Worm (Caenorhabditis elegans): Measurements from ENCODE around the gene Y54F10AM.11.

Y54F10AM.11 gene

ce11 chrIII:2546298-2546697 lies 17.5 kb downstream of the Y54F10AM.11 start:
- TF ChIP-seq ztf-11 (tag; optimal IDR thresholded peaks at IDR 0.05) = no peak
- TF ChIP-seq unc-55 (GFP tag; optimal IDR thresholded peaks at IDR 0.05) = no peak
- TF ChIP-seq lin-13 (GFP tag; optimal IDR thresholded peaks at IDR 0.05) = no peak
- TF ChIP-seq nhr-12 (tag; optimal IDR thresholded peaks at IDR 0.05) = no peak
- no peak for TF ChIP-seq mbf-1 (tag; optimal IDR thresholded peaks at IDR 0.05)
- no peak for TF ChIP-seq nhr-23 (tag; optimal IDR thresholded peaks at IDR 0.05)
- TF ChIP-seq crh-2 (tag; optimal IDR thresholded peaks at IDR 0.05) = no peak
- TF ChIP-seq lin-39 (tag; optimal IDR thresholded peaks at IDR 0.05) = no peak
- TF ChIP-seq C34F6.9 (tag; optimal IDR thresholded peaks at IDR 0.05) = no peak
- TF ChIP-seq nhr-129 (tag; optimal IDR thresholded peaks at IDR 0.05) = no peak
- no peak for TF ChIP-seq gmeb-1 (tag; optimal IDR thresholded peaks at IDR 0.05)
- no peak for TF ChIP-seq sem-4 (tag; optimal IDR thresholded peaks at IDR 0.05)

ce11 chrIII:2540520-2540919 lies 23.3 kb downstream of the Y54F10AM.11 start:
- TF ChIP-seq dmd-4 (tag; optimal IDR thresholded peaks at IDR 0.05) (no peak), gmeb-1 (tag; optimal IDR thresholded peaks at IDR 0.05) (no peak), lin-39 (tag; optimal IDR thresholded peaks at IDR 0.05) (no peak), nhr-21 (tag; optimal IDR thresholded peaks at IDR 0.05) (no peak), mab-5 (tag; optimal IDR thresholded peaks at IDR 0.05) (no peak)

ce11 chrIII:2535122-2535521 lies 28.7 kb downstream of the Y54F10AM.11 start:
- TF ChIP-seq F13H6.1 (tag; optimal IDR thresholded peaks at IDR 0.05) = peak; percentile 11
- peak; percentile 18 for TF ChIP-seq lin-13 (GFP tag; optimal IDR thresholded peaks at IDR 0.05)
- peak; percentile 72 for TF ChIP-seq zag-1 (tag; optimal IDR thresholded peaks at IDR 0.05)
- TF ChIP-seq nhr-6 (tag; optimal IDR thresholded peaks at IDR 0.05) = no peak
- TF ChIP-seq unc-39 (tag; optimal IDR thresholded peaks at IDR 0.05) = no peak
- peak; percentile 78 for TF ChIP-seq unc-55 (GFP tag; optimal IDR thresholded peaks at IDR 0.05)
- peak in 1 of 2 experiments; percentile 8 for TF ChIP-seq mdl-1 (tag; optimal IDR thresholded peaks at IDR 0.05)
- TF ChIP-seq lin-11 (tag; optimal IDR thresholded peaks at IDR 0.05) = peak; percentile 10
- peak; percentile 73 for TF ChIP-seq C34F6.9 (tag; optimal IDR thresholded peaks at IDR 0.05)
- TF ChIP-seq mbf-1 (tag; optimal IDR thresholded peaks at IDR 0.05) = no peak
- no peak for TF ChIP-seq nhr-10 (tag; optimal IDR thresholded peaks at IDR 0.05)
- peak; percentile 47 for TF ChIP-seq crh-2 (tag; optimal IDR thresholded peaks at IDR 0.05)
- TF ChIP-seq nhr-21 (tag; optimal IDR thresholded peaks at IDR 0.05) = no peak
- TF ChIP-seq nhr-129 (tag; optimal IDR thresholded peaks at IDR 0.05) = peak; percentile 6
- TF ChIP-seq mab-5 (tag; optimal IDR thresholded peaks at IDR 0.05) = peak; percentile 23
- peak in 1 of 2 experiments; percentile 54 for TF ChIP-seq lsy-2 (tag; optimal IDR thresholded peaks at IDR 0.05)

- TF ChIP-seq mdl-1 (tag; optimal IDR thresholded peaks at IDR 0.05) (peak in 1 of 2 experiments; percentile 41), mab-5 (tag; optimal IDR thresholded peaks at IDR 0.05) (peak; percentile 54), zag-1 (tag; optimal IDR thresholded peaks at IDR 0.05) (peak; percentile 69), ztf-1 (GFP tag; conservative IDR thresholded peaks at IDR 0.05) (no peak), gmeb-1 (tag; optimal IDR thresholded peaks at IDR 0.05) (no peak), unc-62 (GFP tag; optimal IDR thresholded peaks at IDR 0.05) (no peak), blmp-1 (tag; optimal IDR thresholded peaks at IDR 0.05; ENCODE audit: insufficient read depth) (no peak), sem-4 (tag; optimal IDR thresholded peaks at IDR 0.05) (no peak), lin-11 (tag; optimal IDR thresholded peaks at IDR 0.05) (peak; percentile 73), nhr-129 (tag; optimal IDR thresholded peaks at IDR 0.05) (peak; percentile 61), lin-13 (GFP tag; optimal IDR thresholded peaks at IDR 0.05) (peak; percentile 48), ama-1 (optimal IDR thresholded peaks at IDR 0.05) (no peak), sma-9 (GFP tag; optimal IDR thresholded peaks at IDR 0.05) (no peak), sma-9 (tag; optimal IDR thresholded peaks at IDR 0.05) (no peak), fos-1 (tag; optimal IDR thresholded peaks at IDR 0.05) (no peak), lsy-2 (tag; optimal IDR thresholded peaks at IDR 0.05) (peak in 1 of 2 experiments; percentile 54), C34F6.9 (tag; optimal IDR thresholded peaks at IDR 0.05) (peak; percentile 87), crh-2 (tag; optimal IDR thresholded peaks at IDR 0.05) (peak; percentile 43), F13H6.1 (tag; optimal IDR thresholded peaks at IDR 0.05) (no peak), unc-55 (GFP tag; optimal IDR thresholded peaks at IDR 0.05) (peak; percentile 56)
These were observed 31.1 kb downstream of the Y54F10AM.11 start for ce11 chrIII:2532716-2533115.

ce11 chrIII:2530313-2530712 lies 33.5 kb downstream of the Y54F10AM.11 start, which contains the start of gene cone-1:
Gene cone-1 (plus strand): TSS chrIII:2530613.
- no peak for TF ChIP-seq blmp-1 (tag; optimal IDR thresholded peaks at IDR 0.05; ENCODE audit: insufficient read depth)
- TF ChIP-seq mdl-1 (tag; optimal IDR thresholded peaks at IDR 0.05) = no peak
- no peak for TF ChIP-seq ceh-82 (tag; optimal IDR thresholded peaks at IDR 0.05)
- TF ChIP-seq sem-4 (tag; optimal IDR thresholded peaks at IDR 0.05) = no peak
- no peak for TF ChIP-seq nhr-21 (tag; optimal IDR thresholded peaks at IDR 0.05)
- no peak for TF ChIP-seq sma-3 (GFP tag; optimal IDR thresholded peaks at IDR 0.05)
- TF ChIP-seq gmeb-1 (tag; optimal IDR thresholded peaks at IDR 0.05) = no peak
- TF ChIP-seq nhr-23 (tag; optimal IDR thresholded peaks at IDR 0.05) = no peak
- no peak for TF ChIP-seq alr-1 (tag; optimal IDR thresholded peaks at IDR 0.05)
- no peak for TF ChIP-seq nhr-12 (tag; optimal IDR thresholded peaks at IDR 0.05)
